Fruit fly (Drosophila melanogaster) whole organism, prepupa: ENCODE measurements around the gene CG13721.

ENCODE experiments used
- CG10669 ChIP-seq: fragments of 200-800 bp; sonication (Bioruptor generic); optimal IDR thresholded peaks from 3 replicates; lab custom pipeline; 2018; ENCODE audit warnings: missing biosample characterization, mild to moderate bottlenecking, missing genetic modification characterization, moderate library complexity
- CG11294 ChIP-seq: fragments of 200-800 bp; sonication (Bioruptor generic); IDR thresholded peaks from 2 replicates; pipeline ENCODE4 v1.3.6; 2022; ENCODE audit warnings: missing biosample characterization, missing genetic modification characterization
- CG8119 ChIP-seq: fragments of 200-800 bp; sonication (Bioruptor generic); IDR thresholded peaks from 3 replicates; pipeline ENCODE4 v1.3.6; 2022; ENCODE audit warnings: missing biosample characterization, missing genetic modification characterization
- Gug ChIP-seq: fragments of 200-800 bp; sonication (Bioruptor generic); IDR thresholded peaks from 2 replicates; pipeline ENCODE4 v1.3.6; 2022; ENCODE audit warnings: missing biosample characterization, missing genetic modification characterization
- Hr38 ChIP-seq: sonication (Bioruptor generic); optimal IDR thresholded peaks from 2 replicates; lab custom pipeline; 2016; ENCODE audit warnings: missing biosample characterization, missing genetic modification characterization
- Hr39 ChIP-seq: fragments of 200-800 bp; sonication (Bioruptor generic); optimal IDR thresholded peaks from 2 replicates; lab custom pipeline; 2016; ENCODE audit warnings: missing biosample characterization, missing genetic modification characterization
- OdsH ChIP-seq: fragments of 200-800 bp; sonication (Bioruptor generic); optimal IDR thresholded peaks from 3 replicates; lab custom pipeline; 2016; ENCODE audit warnings: missing biosample characterization, missing genetic modification characterization
- acj6 ChIP-seq: fragments of 200-800 bp; sonication (Bioruptor generic); optimal IDR thresholded peaks from 3 replicates; lab custom pipeline; 2016; ENCODE audit warnings: missing biosample characterization, missing genetic modification characterization
- net ChIP-seq: fragments of 200-800 bp; sonication (Bioruptor generic); optimal IDR thresholded peaks from 3 replicates; lab custom pipeline; 2016; ENCODE audit warnings: missing biosample characterization, missing genetic modification characterization
- svp ChIP-seq: fragments of 200-800 bp; sonication (Bioruptor generic); peaks from one replicate; lab custom pipeline; 2016; ENCODE audit warnings: missing biosample characterization, missing genetic modification characterization

DNA sequence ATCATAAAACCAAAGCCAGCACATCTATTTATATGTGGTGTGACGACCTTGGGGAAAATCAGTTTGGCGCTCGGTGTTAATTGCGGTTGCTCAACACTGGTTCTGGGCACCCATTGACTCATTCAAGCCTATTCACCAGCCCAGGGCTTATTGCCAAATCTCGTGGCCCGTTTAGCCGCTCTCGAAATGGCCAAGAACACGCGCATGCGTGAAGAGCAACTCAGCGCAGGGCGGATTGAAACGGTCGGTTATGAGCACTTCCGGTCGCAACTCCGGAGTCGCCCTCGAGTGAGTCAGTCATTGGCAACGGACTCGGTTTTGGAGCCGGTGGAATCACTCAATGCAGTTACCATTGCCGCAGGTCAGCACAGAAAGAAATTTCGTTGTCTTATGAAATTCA lies 8.1 kb downstream of the CG13721 start:
- TF ChIP-seq CG10669 = no peak
- no peak for TF ChIP-seq OdsH (GFP tag; lab: Kevin White, UChicago)
- no peak for TF ChIP-seq svp
- TF ChIP-seq CG8119 (GFP tag; lab: Robert Waterston, UW) = no peak
- no peak for TF ChIP-seq acj6 (GFP tag; lab: Kevin White, UChicago)
- TF ChIP-seq Gug (GFP tag; lab: Robert Waterston, UW) = no peak
- TF ChIP-seq net (GFP tag; lab: Kevin White, UChicago) = no peak
- TF ChIP-seq Hr39 = no peak
- no peak for TF ChIP-seq Hr38 (GFP tag; lab: Kevin White, UChicago)
- TF ChIP-seq CG11294 = no peak
